Fruit fly (Drosophila melanogaster) whole organism: ENCODE results near the gene Lip1.

Experiments used
- pan ChIP-seq: fragments of >200 bp; optimal IDR thresholded peaks from 2 replicates; lab custom pipeline; 2017
- psq ChIP-seq: fragments of >200 bp; optimal IDR thresholded peaks from 2 replicates; lab custom pipeline; 2017
- usp ChIP-seq: fragments of >200 bp; optimal IDR thresholded peaks from 2 replicates; lab custom pipeline; 2017; ENCODE audit warnings: missing biosample characterization, missing genetic modification characterization, mixed read lengths

- TF ChIP-seq psq = no peak
- no peak for TF ChIP-seq pan (lab: Kevin White, UChicago)
- no peak for TF ChIP-seq usp (GFP tag; lab: Kevin White, UChicago)
These were observed 19.1 kb downstream of the Lip1 start for dm6 chr2L:10682197-10682596.
